Worm (Caenorhabditis elegans): ENCODE data around the gene C48B4.13.

ce11 chrIII:9612097-9612496, 43.5 kb downstream of the C48B4.13 start, which contains the start of gene bbs-4:
- TF ChIP-seq ets-4 (tag; optimal IDR thresholded peaks at IDR 0.05) (no peak), nfya-1 (tag; optimal IDR thresholded peaks at IDR 0.05) (no peak), dmd-4 (tag; optimal IDR thresholded peaks at IDR 0.05; ENCODE audit: borderline replicate concordance) (no peak), hlh-30 (tag; optimal IDR thresholded peaks at IDR 0.05; ENCODE audit: insufficient read depth) (no peak)

All from whole organism, late embryonic.